Fruit fly (Drosophila melanogaster): ENCODE results near the gene CG32554.

CG32554 gene

dm6 chrX:17870614-17871394 lies 18.3 kb upstream of the CG32554 start:
- TF ChIP-seq toe (GFP tag; optimal IDR thresholded peaks at IDR 0.05) (no peak), Crg-1 (GFP tag; optimal IDR thresholded peaks at IDR 0.05) (no peak), cic (GFP tag; optimal IDR thresholded peaks at IDR 0.05) (no peak), CG7101 (tag; optimal IDR thresholded peaks at IDR 0.05) (no peak), bab1 (GFP tag; optimal IDR thresholded peaks at IDR 0.05) (no peak)

DNA sequence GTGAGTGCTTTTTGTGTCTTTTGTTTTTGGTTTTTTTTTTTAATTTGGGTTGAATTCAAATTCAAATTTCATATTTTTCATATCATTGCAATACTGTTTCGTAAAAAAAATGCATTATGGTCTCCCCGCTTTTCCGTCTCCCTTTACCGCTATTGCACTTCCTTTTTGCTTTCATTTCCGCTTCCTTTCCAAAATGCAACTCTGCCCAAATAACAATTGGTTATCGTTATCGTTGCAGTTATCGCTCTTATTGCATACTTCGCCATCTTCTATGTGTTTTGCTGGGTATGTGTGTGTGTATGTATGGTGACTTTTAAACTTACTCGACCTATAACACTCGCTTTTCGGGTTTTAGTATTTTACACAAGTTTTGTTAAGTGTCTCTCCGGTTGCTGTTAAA lies 12.6 kb upstream of the CG32554 start:
- no peak for TF ChIP-seq ovo (GFP tag; optimal IDR thresholded peaks at IDR 0.05)
- no peak for TF ChIP-seq toe (GFP tag; optimal IDR thresholded peaks at IDR 0.05)
- TF ChIP-seq bab1 (GFP tag; optimal IDR thresholded peaks at IDR 0.05), result no peak
- TF ChIP-seq Clk (GFP tag; optimal IDR thresholded peaks at IDR 0.05), result no peak
- TF ChIP-seq Mnt (GFP tag; optimal IDR thresholded peaks at IDR 0.05), result no peak
- TF ChIP-seq Hr96 (GFP tag; optimal IDR thresholded peaks at IDR 0.05), result no peak
- no peak for TF ChIP-seq Crg-1 (GFP tag; optimal IDR thresholded peaks at IDR 0.05)
- TF ChIP-seq cic (GFP tag; optimal IDR thresholded peaks at IDR 0.05), result no peak

- TF ChIP-seq CG7101 (tag; optimal IDR thresholded peaks at IDR 0.05), result peak; percentile 48
- no peak for TF ChIP-seq CG33017 (tag; optimal IDR thresholded peaks at IDR 0.05)
- peak; percentile 29 for TF ChIP-seq CG1620 (GFP tag; optimal IDR thresholded peaks at IDR 0.05)
- TF ChIP-seq Crg-1 (GFP tag; optimal IDR thresholded peaks at IDR 0.05), result peak; percentile 7
- TF ChIP-seq CG7045 (GFP tag; optimal IDR thresholded peaks at IDR 0.05), result no peak
- peak; percentile 54 for TF ChIP-seq CG14711 (tag; optimal IDR thresholded peaks at IDR 0.05)
- peak; percentile 10 for TF ChIP-seq bab1 (GFP tag; optimal IDR thresholded peaks at IDR 0.05)
- peak; percentile 6 for TF ChIP-seq tj (GFP tag; optimal IDR thresholded peaks at IDR 0.05)
- TF ChIP-seq Mnt (GFP tag; optimal IDR thresholded peaks at IDR 0.05), result peak; percentile 89
- no peak for TF ChIP-seq ovo (GFP tag; optimal IDR thresholded peaks at IDR 0.05)
- TF ChIP-seq toe (GFP tag; optimal IDR thresholded peaks at IDR 0.05), result peak; percentile 22
- TF ChIP-seq CG11617 (GFP tag; optimal IDR thresholded peaks at IDR 0.05), result peak; percentile 54
These were observed 8.2 kb upstream of the CG32554 start, which contains the start of the genes Arp8 and CG6769 for dm6 chrX:17860711-17861110. TSS of gene Arp8 (minus strand) at chrX:17860800. TSS of gene CG6769 (plus strand) at chrX:17861002.

dm6 chrX:17857809-17858208 lies 5.3 kb upstream of the CG32554 start:
- TF ChIP-seq toe (GFP tag; optimal IDR thresholded peaks at IDR 0.05), result no peak
- TF ChIP-seq cic (GFP tag; optimal IDR thresholded peaks at IDR 0.05), result no peak
- no peak for TF ChIP-seq CG7101 (tag; optimal IDR thresholded peaks at IDR 0.05)
- TF ChIP-seq CG12768 (GFP tag; optimal IDR thresholded peaks at IDR 0.05), result no peak
- no peak for TF ChIP-seq ovo (GFP tag; optimal IDR thresholded peaks at IDR 0.05)
- TF ChIP-seq CG11617 (GFP tag; optimal IDR thresholded peaks at IDR 0.05), result no peak
- no peak for TF ChIP-seq CG33017 (tag; optimal IDR thresholded peaks at IDR 0.05)
- no peak for TF ChIP-seq bab1 (GFP tag; optimal IDR thresholded peaks at IDR 0.05)
- TF ChIP-seq Hr96 (GFP tag; optimal IDR thresholded peaks at IDR 0.05), result no peak
- no peak for TF ChIP-seq Mnt (GFP tag; optimal IDR thresholded peaks at IDR 0.05)
- no peak for TF ChIP-seq CG7045 (GFP tag; optimal IDR thresholded peaks at IDR 0.05)
- no peak for TF ChIP-seq tj (GFP tag; optimal IDR thresholded peaks at IDR 0.05)
- TF ChIP-seq pad (GFP tag; optimal IDR thresholded peaks at IDR 0.05), result no peak
- TF ChIP-seq cnc (optimal IDR thresholded peaks at IDR 0.05), result no peak
- no peak for TF ChIP-seq CG5204 (GFP tag; optimal IDR thresholded peaks at IDR 0.05)

DNA sequence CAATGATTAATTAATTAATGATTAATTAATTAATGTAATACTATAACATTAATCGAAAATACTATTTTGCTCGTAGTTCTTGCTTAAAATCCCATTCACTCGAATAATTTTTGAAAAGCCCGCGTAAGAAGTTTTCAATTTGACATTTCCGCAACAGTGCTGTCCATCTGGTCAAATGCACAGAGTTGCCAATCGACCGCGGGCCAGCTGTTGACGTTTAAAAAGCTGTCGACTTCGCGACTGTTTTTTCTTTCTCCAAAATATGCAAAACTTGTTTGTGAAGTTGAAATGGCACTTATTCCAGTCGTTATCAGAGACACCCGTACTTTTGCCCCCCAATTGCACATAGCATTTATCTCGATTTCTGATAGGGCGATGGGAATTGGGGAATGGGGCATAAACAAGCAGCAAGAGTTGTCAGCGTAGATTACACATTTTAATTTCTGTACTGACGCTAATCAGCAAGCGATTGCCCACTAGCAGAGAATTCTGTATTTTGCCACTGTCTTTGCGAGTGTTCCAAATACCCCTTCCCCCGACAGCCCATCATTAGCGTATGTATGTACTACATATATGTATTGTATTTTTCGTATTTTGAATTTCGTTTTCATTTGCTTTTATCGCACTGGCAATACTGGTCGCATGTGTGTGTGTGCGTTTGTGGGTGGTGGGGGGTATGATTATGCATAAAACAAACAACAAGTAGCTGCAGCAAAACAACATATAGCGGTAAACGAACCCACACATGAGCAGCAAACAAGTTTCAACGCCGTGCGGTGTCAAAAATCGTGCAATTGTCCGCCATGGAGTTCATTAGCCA lies 4.2 kb upstream of the CG32554 start, which contains the start of gene Srx:
TSS of gene Srx (plus strand) at position 517 of the 820 bp plus-strand sequence.
- TF ChIP-seq ovo (GFP tag; optimal IDR thresholded peaks at IDR 0.05) (peak; percentile 34), tj (GFP tag; optimal IDR thresholded peaks at IDR 0.05) (peak; percentile 49), pad (GFP tag; optimal IDR thresholded peaks at IDR 0.05) (peak; percentile 51), kay (GFP tag; ENCODE audit: borderline replicate concordance) (no peak), CG7045 (GFP tag; optimal IDR thresholded peaks at IDR 0.05) (no peak), cnc (optimal IDR thresholded peaks at IDR 0.05) (no peak), bab1 (GFP tag; optimal IDR thresholded peaks at IDR 0.05) (peak; percentile 25), CG14711 (tag; optimal IDR thresholded peaks at IDR 0.05) (peak; percentile 89), CG11617 (GFP tag; optimal IDR thresholded peaks at IDR 0.05) (peak; percentile 60), toe (GFP tag; optimal IDR thresholded peaks at IDR 0.05) (peak; percentile 64), CG5204 (GFP tag; optimal IDR thresholded peaks at IDR 0.05) (no peak), CG12768 (GFP tag; optimal IDR thresholded peaks at IDR 0.05) (no peak), Crg-1 (GFP tag; optimal IDR thresholded peaks at IDR 0.05) (no peak), CG1620 (GFP tag; optimal IDR thresholded peaks at IDR 0.05) (peak; percentile 54), CG33017 (tag; optimal IDR thresholded peaks at IDR 0.05) (no peak), cic (GFP tag; optimal IDR thresholded peaks at IDR 0.05) (peak; percentile 45), Hr96 (GFP tag; optimal IDR thresholded peaks at IDR 0.05) (no peak), Clk (GFP tag; optimal IDR thresholded peaks at IDR 0.05) (no peak), Mnt (GFP tag; optimal IDR thresholded peaks at IDR 0.05) (peak; percentile 59), CG7101 (tag; optimal IDR thresholded peaks at IDR 0.05) (peak; percentile 35)

DNA sequence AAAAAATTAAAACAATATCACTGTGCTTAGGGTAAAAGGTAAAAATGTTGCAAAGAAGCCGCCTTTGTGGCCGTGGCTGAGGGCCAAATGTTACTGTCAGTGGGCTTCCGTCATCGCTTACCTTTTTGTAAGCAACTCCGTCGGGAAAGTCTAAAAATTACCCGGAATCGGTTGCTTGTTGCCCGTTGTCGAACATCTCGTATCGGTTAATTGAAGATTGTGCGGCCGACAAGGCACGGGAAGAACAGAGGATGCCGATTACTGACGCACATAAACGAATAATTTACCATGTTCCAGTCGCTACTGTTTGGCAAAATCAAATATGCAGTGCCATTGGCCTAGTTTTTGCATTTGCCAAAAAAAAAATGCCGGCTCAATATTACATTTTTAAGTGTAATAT lies 3.5 kb upstream of the CG32554 start, which contains the start of gene Mco4:
TSS of gene Mco4 (minus strand) at position 101 of the 400 bp plus-strand sequence.
- TF ChIP-seq ovo (GFP tag; optimal IDR thresholded peaks at IDR 0.05), result no peak
- TF ChIP-seq CG33017 (tag; optimal IDR thresholded peaks at IDR 0.05), result no peak
- no peak for TF ChIP-seq cnc (optimal IDR thresholded peaks at IDR 0.05)
- no peak for TF ChIP-seq cic (GFP tag; optimal IDR thresholded peaks at IDR 0.05)
- TF ChIP-seq CG1620 (GFP tag; optimal IDR thresholded peaks at IDR 0.05), result no peak
- no peak for TF ChIP-seq CG7045 (GFP tag; optimal IDR thresholded peaks at IDR 0.05)
- no peak for TF ChIP-seq tj (GFP tag; optimal IDR thresholded peaks at IDR 0.05)
- TF ChIP-seq pad (GFP tag; optimal IDR thresholded peaks at IDR 0.05), result no peak
- no peak for TF ChIP-seq kay (GFP tag; ENCODE audit: borderline replicate concordance)
- TF ChIP-seq CG11617 (GFP tag; optimal IDR thresholded peaks at IDR 0.05), result no peak
- TF ChIP-seq CG5204 (GFP tag; optimal IDR thresholded peaks at IDR 0.05), result no peak
- no peak for TF ChIP-seq CG14711 (tag; optimal IDR thresholded peaks at IDR 0.05)
- no peak for TF ChIP-seq Hr96 (GFP tag; optimal IDR thresholded peaks at IDR 0.05)
- TF ChIP-seq Crg-1 (GFP tag; optimal IDR thresholded peaks at IDR 0.05), result no peak
- no peak for TF ChIP-seq bab1 (GFP tag; optimal IDR thresholded peaks at IDR 0.05)
- TF ChIP-seq CG7101 (tag; optimal IDR thresholded peaks at IDR 0.05), result no peak
- no peak for TF ChIP-seq CG12768 (GFP tag; optimal IDR thresholded peaks at IDR 0.05)
- no peak for TF ChIP-seq Clk (GFP tag; optimal IDR thresholded peaks at IDR 0.05)
- no peak for TF ChIP-seq Mnt (GFP tag; optimal IDR thresholded peaks at IDR 0.05)
- TF ChIP-seq toe (GFP tag; optimal IDR thresholded peaks at IDR 0.05), result no peak
